Worm (Caenorhabditis elegans): Measurements from ENCODE around the gene Y45G5AM.6.

The Y45G5AM.6 gene

ce11 chrV:4152200-4152599 lies at the start of gene Y45G5AM.6:
Gene Y45G5AM.6, minus strand, starts transcription at chrV:4152300.
- no peak for TF ChIP-seq unc-62 (GFP tag; optimal IDR thresholded peaks at IDR 0.05)

ce11 chrV:4199185-4199584 lies 47.1 kb upstream of the Y45G5AM.6 start, which contains the start of gene rpac-40:
Gene rpac-40, plus strand, starts transcription at chrV:4199485.
- TF ChIP-seq unc-62 (GFP tag; optimal IDR thresholded peaks at IDR 0.05), result no peak

DNA sequence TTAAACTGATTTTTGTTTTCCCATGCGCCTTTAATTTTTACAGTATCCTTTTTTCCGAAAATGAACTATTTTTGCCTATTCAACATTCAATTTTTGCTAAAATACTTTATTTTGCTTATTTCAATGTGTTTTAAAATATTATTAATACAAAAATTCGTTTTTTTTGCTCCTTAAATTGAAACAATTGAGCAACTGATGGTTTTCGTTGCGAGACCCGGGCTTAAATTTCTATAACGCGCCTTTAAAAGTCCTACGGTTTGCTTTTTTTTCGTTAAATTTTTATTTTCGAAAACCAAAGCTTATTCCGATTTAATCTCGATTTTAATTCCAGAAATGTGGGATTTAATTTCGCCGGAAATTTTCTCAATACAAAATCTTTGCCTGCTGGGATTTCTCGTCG lies 43.2 kb upstream of the Y45G5AM.6 start, which contains the start of gene algn-5:
algn-5 (plus strand) TSS at position 295 of the 400 bp plus-strand sequence.
- TF ChIP-seq unc-62 (GFP tag; optimal IDR thresholded peaks at IDR 0.05), result no peak

DNA sequence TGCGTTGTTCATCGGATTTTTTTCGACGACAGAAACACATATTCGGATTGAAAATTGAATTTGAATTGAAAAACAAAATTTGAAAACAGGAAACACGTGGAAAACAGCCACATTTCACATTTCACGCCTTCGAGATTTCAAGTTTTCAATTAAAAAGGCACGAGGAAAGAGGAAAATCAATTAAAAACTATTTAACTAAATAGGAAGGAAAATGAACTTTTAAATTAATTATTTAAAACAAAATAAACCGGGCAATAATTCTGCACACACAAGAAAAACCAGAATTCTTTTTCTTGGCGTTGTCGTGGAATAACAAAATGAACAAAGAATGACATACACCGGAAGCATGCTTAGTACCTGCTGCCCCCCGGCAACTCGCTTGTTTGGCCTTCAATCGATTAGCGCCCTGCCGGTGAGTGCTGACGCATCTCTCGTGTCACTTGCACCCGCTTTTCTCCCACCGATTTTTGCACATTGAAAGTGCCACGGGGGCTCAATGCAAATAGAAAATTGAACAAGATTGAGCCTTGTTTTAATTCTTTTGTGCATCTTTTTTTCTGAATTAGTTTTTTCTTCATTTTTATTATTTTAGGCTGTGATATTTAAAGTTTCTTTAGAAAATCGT lies 42.6 kb upstream of the Y45G5AM.6 start, which contains the start of gene Y45G5AM.9:
Y45G5AM.9 (minus strand) TSS at position 51 of the 625 bp plus-strand sequence.
- no peak for TF ChIP-seq unc-62 (GFP tag; optimal IDR thresholded peaks at IDR 0.05)

DNA sequence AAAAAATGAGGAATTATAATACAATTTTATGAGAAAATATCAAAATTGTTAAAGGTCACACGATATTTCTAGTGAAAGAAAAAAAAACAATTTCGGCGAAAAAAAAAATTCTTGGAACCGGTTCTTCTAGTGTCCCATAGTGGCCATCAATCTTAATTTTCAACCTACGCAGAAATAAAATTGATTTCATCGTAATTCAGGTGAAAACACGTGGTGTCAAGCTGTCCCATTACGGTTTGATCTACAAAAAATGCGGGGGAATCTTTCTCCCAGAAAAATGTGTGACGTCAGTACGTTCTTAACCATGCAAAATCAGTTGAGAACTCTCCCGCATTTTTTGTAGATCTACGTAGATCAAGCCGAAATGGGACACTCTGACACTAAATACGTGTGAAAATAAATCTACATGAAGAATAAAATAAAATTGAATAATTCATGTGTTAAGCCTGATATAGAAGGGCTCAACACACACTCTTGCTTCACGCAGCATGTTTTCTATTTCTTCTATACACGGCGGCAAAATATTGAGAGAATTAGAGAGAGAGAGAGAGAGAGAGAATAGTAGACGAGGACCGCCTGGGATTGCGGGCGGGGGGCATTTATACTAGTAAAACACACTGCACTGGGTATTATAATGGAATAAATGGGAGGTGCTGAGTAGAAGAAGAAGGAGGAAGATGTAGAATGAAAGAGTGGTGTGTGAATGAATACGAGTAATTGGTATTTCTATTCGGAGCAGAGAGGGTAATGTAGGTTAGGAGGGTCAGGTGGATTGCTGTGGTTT lies 40.8 kb upstream of the Y45G5AM.6 start:
- no peak for TF ChIP-seq unc-62 (GFP tag; optimal IDR thresholded peaks at IDR 0.05)

DNA sequence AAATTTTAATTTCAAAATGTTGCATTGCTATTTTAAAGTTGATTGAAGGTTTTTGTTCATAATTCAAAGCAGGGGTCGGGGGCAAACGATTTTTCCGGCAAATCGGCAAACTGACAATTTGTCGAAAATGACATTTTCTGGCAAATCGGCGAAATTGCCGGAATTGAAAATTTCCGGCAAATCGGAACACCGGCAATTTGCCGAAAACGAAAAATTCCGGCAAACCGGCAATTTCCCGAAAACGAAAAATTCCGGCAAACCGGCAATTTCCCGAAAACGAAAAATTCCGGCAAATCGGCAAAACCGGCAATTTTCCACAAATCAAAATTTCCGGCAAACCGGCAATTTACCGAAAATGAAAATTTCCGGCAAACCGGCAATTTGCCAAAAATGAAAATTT lies 38.1 kb upstream of the Y45G5AM.6 start:
- TF ChIP-seq unc-62 (GFP tag; optimal IDR thresholded peaks at IDR 0.05), result no peak

- TF ChIP-seq unc-62 (GFP tag; optimal IDR thresholded peaks at IDR 0.05), result no peak
Observed at ce11 chrV:4189618-4190017, 37.5 kb upstream of the Y45G5AM.6 start.

DNA sequence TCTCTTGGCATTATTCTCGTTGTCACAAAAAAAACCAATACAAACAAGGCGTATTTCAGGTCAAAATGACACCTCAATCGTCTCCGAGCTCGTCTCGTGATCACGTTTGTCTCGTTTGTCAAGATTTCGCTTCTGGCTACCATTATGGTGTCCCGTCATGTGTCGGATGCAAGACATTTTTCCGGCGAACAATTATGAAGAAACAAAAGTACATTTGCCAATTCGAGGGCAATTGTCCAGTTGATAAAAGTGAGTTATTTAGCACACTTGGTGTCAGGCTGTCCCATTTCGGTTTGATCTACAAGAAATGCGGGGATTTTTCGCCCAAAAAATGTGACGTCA lies 35.0 kb upstream of the Y45G5AM.6 start, which contains the start of gene nhr-114:
nhr-114 (plus strand) TSS at position 59 of the 342 bp plus-strand sequence.
- TF ChIP-seq unc-62 (GFP tag; optimal IDR thresholded peaks at IDR 0.05), result no peak

DNA sequence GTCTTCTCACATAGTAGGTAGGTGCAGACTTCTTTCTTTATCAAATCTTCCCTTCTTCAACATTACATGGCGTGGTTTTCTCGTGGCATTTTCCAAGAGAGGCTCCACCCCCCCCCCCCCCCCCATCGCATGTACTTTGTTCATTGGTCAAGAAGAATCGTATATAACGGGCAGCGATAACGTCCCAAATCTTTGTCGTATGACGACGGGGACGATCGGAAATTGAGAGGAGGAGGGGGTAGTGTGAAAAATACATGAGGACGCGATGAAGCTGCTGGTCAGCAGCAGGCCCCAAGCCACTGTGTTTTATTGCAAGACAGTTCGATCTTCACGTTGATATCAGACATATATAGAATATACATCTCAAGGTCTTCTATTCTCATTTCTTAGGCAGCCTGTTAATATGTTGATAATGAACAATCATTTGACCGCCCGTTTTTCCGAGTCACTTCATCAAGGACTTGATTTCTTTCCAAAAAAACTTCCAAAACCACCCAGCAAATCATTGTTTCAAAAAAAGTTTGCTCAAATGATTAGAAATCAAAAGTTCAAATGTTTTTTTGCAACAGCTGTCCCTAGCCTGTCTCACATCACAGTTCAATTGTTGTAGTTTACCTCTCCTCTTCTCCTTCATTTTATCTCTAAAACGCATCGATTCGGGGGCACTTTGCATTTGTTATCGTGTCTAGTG lies 34.5 kb upstream of the Y45G5AM.6 start:
- no peak for TF ChIP-seq unc-62 (GFP tag; optimal IDR thresholded peaks at IDR 0.05)

- no peak for TF ChIP-seq unc-62 (GFP tag; optimal IDR thresholded peaks at IDR 0.05)
Observed at ce11 chrV:4185885-4186284, 33.8 kb upstream of the Y45G5AM.6 start.

ce11 chrV:4182546-4182945 lies 30.4 kb upstream of the Y45G5AM.6 start:
- TF ChIP-seq unc-62 (GFP tag; optimal IDR thresholded peaks at IDR 0.05), result no peak

ce11 chrV:4181727-4182126 lies 29.6 kb upstream of the Y45G5AM.6 start:
- TF ChIP-seq unc-62 (GFP tag; optimal IDR thresholded peaks at IDR 0.05), result no peak

DNA sequence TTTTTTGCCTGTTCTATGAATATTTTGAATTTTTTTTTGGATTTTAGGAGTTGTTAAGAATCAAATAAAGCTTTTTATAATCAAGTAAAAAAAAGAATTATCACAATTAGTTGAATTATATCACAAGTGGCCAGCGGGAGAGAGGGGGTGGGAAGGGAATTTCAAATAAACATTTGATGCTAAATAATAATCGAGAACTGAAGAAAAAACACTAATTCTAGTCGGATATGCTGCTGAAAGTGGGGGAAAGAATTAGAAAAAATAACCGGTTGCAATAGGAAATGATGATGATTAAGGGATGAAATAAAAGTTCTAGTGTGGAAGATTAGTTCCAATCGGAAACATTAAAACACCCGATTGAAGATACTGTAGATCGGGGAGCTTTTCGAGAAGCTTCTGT lies 29.2 kb upstream of the Y45G5AM.6 start:
- no peak for TF ChIP-seq unc-62 (GFP tag; optimal IDR thresholded peaks at IDR 0.05)

DNA sequence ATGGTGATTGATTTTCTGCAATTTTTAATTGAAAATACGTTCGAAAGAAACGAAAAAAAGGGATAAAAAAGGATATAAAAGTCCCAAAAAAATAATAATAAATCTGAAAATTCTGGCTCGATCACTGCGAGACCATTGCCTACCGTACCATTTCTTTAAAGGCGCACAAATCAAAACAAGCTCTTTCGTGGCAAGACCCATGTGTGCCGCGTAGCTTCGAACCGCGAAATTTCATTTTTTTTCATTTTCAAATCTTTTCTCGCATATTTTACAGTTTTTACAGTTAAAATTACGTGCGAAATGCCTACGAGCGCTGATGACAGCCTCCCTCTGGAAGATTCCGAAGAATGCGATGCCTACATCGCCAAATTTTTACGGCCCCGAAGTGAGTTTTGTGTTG lies 23.5 kb upstream of the Y45G5AM.6 start, which contains the start of the genes coh-4 and pid-5:
coh-4 (minus strand) TSS at position 17 of the 400 bp plus-strand sequence.
pid-5 (plus strand) TSS at position 259 of the 400 bp plus-strand sequence.
- no peak for TF ChIP-seq unc-62 (GFP tag; optimal IDR thresholded peaks at IDR 0.05)

DNA sequence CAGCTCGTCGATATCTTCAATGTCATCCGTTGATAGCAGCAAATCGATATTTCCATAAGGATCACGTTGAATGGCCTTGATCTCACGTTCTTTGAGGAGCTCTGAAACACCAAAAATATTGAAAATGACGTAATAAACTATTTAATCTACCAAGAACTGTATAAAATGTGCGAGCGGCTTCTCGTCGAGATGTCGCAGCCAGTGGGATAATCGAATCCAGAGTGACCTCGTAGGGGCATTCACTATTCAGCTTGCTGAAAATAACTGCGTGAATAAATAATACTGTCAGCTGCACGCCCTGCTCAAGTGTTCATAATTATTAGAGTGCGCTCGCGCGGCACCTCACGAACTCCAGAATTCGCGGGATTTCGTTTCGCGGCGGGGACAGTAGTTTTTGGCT lies 18.0 kb upstream of the Y45G5AM.6 start, which contains the start of gene Y45G5AM.7:
Y45G5AM.7 (minus strand) TSS at position 101 of the 400 bp plus-strand sequence.
- no peak for TF ChIP-seq unc-62 (GFP tag; optimal IDR thresholded peaks at IDR 0.05)

DNA sequence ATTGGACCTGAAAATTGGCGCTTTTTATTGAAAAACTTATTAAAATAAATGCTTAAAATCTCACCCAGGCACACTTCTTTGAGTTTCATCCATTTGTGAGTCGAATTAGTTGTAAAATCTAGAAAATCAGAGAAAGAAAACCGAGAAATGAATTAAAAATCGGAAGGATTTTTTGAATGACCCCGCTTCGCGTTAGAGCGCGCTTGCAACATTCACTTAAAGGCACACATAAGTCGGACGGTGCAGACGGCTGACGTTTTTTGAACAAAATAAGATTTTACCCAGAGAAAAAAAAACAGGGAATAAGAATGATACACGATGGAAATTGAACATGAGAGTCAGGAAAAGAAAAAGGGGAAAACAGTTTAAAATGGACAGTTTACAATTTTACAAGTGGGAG lies 17.6 kb upstream of the Y45G5AM.6 start:
- TF ChIP-seq unc-62 (GFP tag; optimal IDR thresholded peaks at IDR 0.05), result no peak
